Worm (Caenorhabditis elegans) whole organism, L1 larva: ENCODE measurements around the gene pmp-1.

Experiments used
- aha-1 ChIP-seq: fragments of 150-350 bp; optimal IDR thresholded peaks from 2 replicates; lab custom pipeline; 2014; ENCODE audit warnings: missing biosample characterization, missing genetic modification characterization
- ceh-63 ChIP-seq: fragments of 200-800 bp; sonication (Bioruptor generic); optimal IDR thresholded peaks from 2 replicates; lab custom pipeline; 2018; ENCODE audit warnings: mild to moderate bottlenecking, missing genetic modification characterization, missing compliant biosample characterization
- efl-1 ChIP-seq, 4 experiments: fragments of 150-350 bp; optimal IDR thresholded peaks in 3 of 4; peaks in 1 of 4; 1 replicate in 1 of 4; 2 replicates in 3 of 4; lab custom pipeline; 2014; ENCODE audit warnings: missing biosample characterization in 2 of 4, missing genetic modification characterization in 2 of 4, missing genetic modification reagents in 2 of 4
- egl-13 ChIP-seq: sonication (generic microtip); optimal IDR thresholded peaks from 2 replicates; lab custom pipeline; 2016; ENCODE audit warnings: missing genotype, missing genetic modification reagents, missing genetic modification characterization, missing compliant biosample characterization
- egl-27 ChIP-seq, 2 experiments: fragments of 150-350 bp in 1 of 2; sonication (generic microtip); optimal IDR thresholded peaks; 3 replicates each; lab custom pipeline; 2017 to 2018; ENCODE audit warnings: missing biosample characterization in 2 of 2, missing genetic modification characterization in 2 of 2, missing genetic modification reagents in 2 of 2
- fkh-8 ChIP-seq: sonication (generic microtip); optimal IDR thresholded peaks from 2 replicates; lab custom pipeline; 2016; ENCODE audit warnings: mild to moderate bottlenecking, missing genetic modification characterization, missing compliant biosample characterization
- nhr-85 ChIP-seq: sonication (generic microtip); peaks from one replicate; lab custom pipeline; 2016; ENCODE audit warnings: missing genetic modification characterization, inconsistent platforms, missing compliant biosample characterization
- snpc-4 ChIP-seq: fragments of 150-350 bp; optimal IDR thresholded peaks from 2 replicates; lab custom pipeline; 2014; ENCODE audit warnings: missing biosample characterization, missing genetic modification characterization

DNA sequence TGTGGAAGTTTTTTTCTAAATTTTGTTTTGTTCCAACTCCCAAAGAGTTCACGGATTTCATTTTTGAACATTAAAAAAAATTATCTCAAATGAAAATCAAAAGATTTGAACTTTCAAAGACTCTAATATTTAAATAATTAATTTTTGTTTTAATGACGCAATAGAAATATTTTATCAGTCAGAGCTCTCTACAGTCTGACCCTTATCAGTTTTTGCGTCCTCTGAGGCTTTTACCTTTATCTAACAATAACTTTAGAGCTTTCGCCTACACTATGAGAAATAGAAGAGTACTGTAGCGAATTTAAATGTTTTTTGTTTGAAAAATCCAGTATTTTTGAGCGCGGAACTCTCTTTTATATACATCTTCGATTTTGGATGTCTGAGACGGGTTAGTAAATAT is 35.3 kb upstream of the pmp-1 start, which contains the start of gene B0252.5:
- TF ChIP-seq egl-13: no peak
- no peak for TF ChIP-seq fkh-8
- no peak for TF ChIP-seq snpc-4 (tag; lab: Kevin White, UChicago)
- no peak for TF ChIP-seq egl-27 (tag; optimal IDR thresholded peaks at IDR 0.05; lab: Kevin White, UChicago)
- TF ChIP-seq efl-1 (optimal IDR thresholded peaks at IDR 0.05; lab: Kevin White, UChicago): no peak
- TF ChIP-seq efl-1 (GFP tag; optimal IDR thresholded peaks at IDR 0.05 in 1 of 2; lab: Kevin White, UChicago): no peak
- no peak for TF ChIP-seq aha-1
- no peak for TF ChIP-seq nhr-85
- no peak for TF ChIP-seq ceh-63
